Worm (Caenorhabditis elegans): ENCODE results near the gene phlp-2.

- TF ChIP-seq ztf-11 (tag; optimal IDR thresholded peaks at IDR 0.05), result no peak
- TF ChIP-seq nhr-28 (tag; optimal IDR thresholded peaks at IDR 0.05), result no peak
- no peak for TF ChIP-seq mdl-1 (tag; optimal IDR thresholded peaks at IDR 0.05)
- TF ChIP-seq lir-3 (tag; optimal IDR thresholded peaks at IDR 0.05; ENCODE audit: poor library complexity), result no peak
- no peak for TF ChIP-seq nhr-11 (tag; optimal IDR thresholded peaks at IDR 0.05)
- TF ChIP-seq nhr-84 (tag; optimal IDR thresholded peaks at IDR 0.05), result no peak
- no peak for TF ChIP-seq ama-1 (optimal IDR thresholded peaks at IDR 0.05)
Observed at ce11 chrIII:4232811-4233269, 23.6 kb downstream of the phlp-2 start, which contains the start of gene nhr-20.
